Fruit fly (Drosophila melanogaster): Measurements from ENCODE around the gene CG1239.

Gene CG1239

dm6 chr3R:5736305-5736869 is 3.1 kb downstream of the CG1239 start, which contains the start of the genes CG2100 and CG1236 (continued):
- TF ChIP-seq CG17802 (tag; optimal IDR thresholded peaks at IDR 0.05) = peak; percentile 10
- TF ChIP-seq nau (GFP tag; optimal IDR thresholded peaks at IDR 0.05) = no peak
- peak; percentile 87 for TF ChIP-seq fd96Cb (tag; optimal IDR thresholded peaks at IDR 0.05)
- peak; percentile 95 for TF ChIP-seq gem (tag; optimal IDR thresholded peaks at IDR 0.05)
- peak; percentile 79 for TF ChIP-seq nerfin-1 (tag; optimal IDR thresholded peaks at IDR 0.05)
- peak; percentile 71 for TF ChIP-seq YL-1 (GFP tag; optimal IDR thresholded peaks at IDR 0.05)
- peak; percentile 1 for TF ChIP-seq MTF-1 (GFP tag; optimal IDR thresholded peaks at IDR 0.05; ENCODE audit: borderline replicate concordance)
- peak; percentile 72; the same call in 1 of the 2 replicates for TF ChIP-seq CG31224 (GFP tag; IDR thresholded peaks at IDR 0.05)
- TF ChIP-seq stwl (tag; optimal IDR thresholded peaks at IDR 0.05) = peak; percentile 36
- peak; percentile 40 for TF ChIP-seq slou (GFP tag; optimal IDR thresholded peaks at IDR 0.05)
- no peak for TF ChIP-seq nerfin-2 (GFP tag; IDR thresholded peaks at IDR 0.05; ENCODE audit: partially characterized antibody)
- TF ChIP-seq Hr51 (GFP tag; optimal IDR thresholded peaks at IDR 0.05) = peak; percentile 53 to 91
- TF ChIP-seq exex (tag; optimal IDR thresholded peaks at IDR 0.05) = peak; percentile 42
- no peak for TF ChIP-seq Poxn (GFP tag; IDR thresholded peaks at IDR 0.05)
- TF ChIP-seq sqz (GFP tag; optimal IDR thresholded peaks at IDR 0.05) = no peak
- peak; percentile 59 for TF ChIP-seq Antp (GFP tag; optimal IDR thresholded peaks at IDR 0.05)
- TF ChIP-seq BtbVII (GFP tag; optimal IDR thresholded peaks at IDR 0.05) = peak; percentile 77
- peak; percentile 73 for TF ChIP-seq so (GFP tag; IDR thresholded peaks at IDR 0.05)
- TF ChIP-seq psq (GFP tag; optimal IDR thresholded peaks at IDR 0.05) = peak; percentile 27
- no peak for TF ChIP-seq CG7786 (GFP tag; optimal IDR thresholded peaks at IDR 0.05)
- no peak for TF ChIP-seq CG12071 (GFP tag; optimal IDR thresholded peaks at IDR 0.05)
- peak; percentile 63 for TF ChIP-seq CG3847 (GFP tag; IDR thresholded peaks at IDR 0.05)
- TF ChIP-seq chinmo (GFP tag; IDR thresholded peaks at IDR 0.05; ENCODE audit: partially characterized antibody) = no peak
- TF ChIP-seq dpn (GFP tag; optimal IDR thresholded peaks at IDR 0.05) = peak; percentile 51 to 84
- TF ChIP-seq CG5180 (GFP tag; optimal IDR thresholded peaks at IDR 0.05) = no peak
- peak; percentile 4 for TF ChIP-seq CG3163 (GFP tag; optimal IDR thresholded peaks at IDR 0.05)
- no peak; the same call in 1 of the 2 replicates for TF ChIP-seq klu (GFP tag; IDR thresholded peaks at IDR 0.05)
- no peak for TF ChIP-seq CG6175 (GFP tag; IDR thresholded peaks at IDR 0.05)
- TF ChIP-seq CG15479 (GFP tag; optimal IDR thresholded peaks at IDR 0.05) = peak; percentile 2
- TF ChIP-seq grn (GFP tag; optimal IDR thresholded peaks at IDR 0.05) = no peak
- peak; percentile 66 for TF ChIP-seq NFAT (GFP tag; IDR thresholded peaks at IDR 0.05)
- peak; percentile 93 for TF ChIP-seq CG2712 (tag; optimal IDR thresholded peaks at IDR 0.05)
- peak; percentile 89 for TF ChIP-seq grau (tag; optimal IDR thresholded peaks at IDR 0.05)
- TF ChIP-seq CG7372 (GFP tag; IDR thresholded peaks at IDR 0.05) = peak; percentile 68; the same call in 1 of the 2 replicates
- TF ChIP-seq Ada2b (GFP tag; IDR thresholded peaks at IDR 0.05) = peak; percentile 70
- TF ChIP-seq Hr39 (optimal IDR thresholded peaks at IDR 0.05) = no peak
- TF ChIP-seq BEAF-32 (GFP tag; optimal IDR thresholded peaks at IDR 0.05) = peak; percentile 2
- no peak; the same call in 1 of the 2 replicates for TF ChIP-seq sens-2 (GFP tag; IDR thresholded peaks at IDR 0.05)
- peak; percentile 1 for TF ChIP-seq tup (GFP tag; optimal IDR thresholded peaks at IDR 0.05)
- peak; percentile 71 for TF ChIP-seq ssp (GFP tag; IDR thresholded peaks at IDR 0.05)
- TF ChIP-seq Stat92E (GFP tag; optimal IDR thresholded peaks at IDR 0.05) = peak in 1 of 3 experiments; percentile 54
- no peak for TF ChIP-seq CG2199 (GFP tag; IDR thresholded peaks at IDR 0.05)
- TF ChIP-seq Atf-2 (GFP tag; optimal IDR thresholded peaks at IDR 0.05) = peak; percentile 31
- TF ChIP-seq chif (GFP tag; optimal IDR thresholded peaks at IDR 0.05) = peak; percentile 34 to 51
- no peak for TF ChIP-seq h (optimal IDR thresholded peaks at IDR 0.05)
- no peak for TF ChIP-seq tio (GFP tag; optimal IDR thresholded peaks at IDR 0.05)
- TF ChIP-seq CG15514 (GFP tag; optimal IDR thresholded peaks at IDR 0.05) = peak; percentile 85
- peak; percentile 94 for TF ChIP-seq CG13775 (GFP tag; optimal IDR thresholded peaks at IDR 0.05)
- no peak for TF ChIP-seq hb (GFP tag; IDR thresholded peaks at IDR 0.05; ENCODE audit: partially characterized antibody)
- peak; percentile 72 for TF ChIP-seq Nf-YC (tag; optimal IDR thresholded peaks at IDR 0.05)
